Worm (Caenorhabditis elegans) whole organism, L4/young adult: Measurements from ENCODE around the gene kdp-1.

Experiments used
- W03F9.2 ChIP-seq: fragments of 150-350 bp; optimal IDR thresholded peaks from 2 replicates; lab custom pipeline; 2014; ENCODE audit warnings: missing biosample characterization, missing genetic modification characterization
- dao-5 ChIP-seq: sonication (generic microtip); optimal IDR thresholded peaks from 2 replicates; lab custom pipeline; 2016; ENCODE audit warnings: missing genotype, missing genetic modification characterization, moderate library complexity, missing compliant biosample characterization
- him-1 ChIP-seq: sonication (generic microtip); optimal IDR thresholded peaks from 2 replicates; lab custom pipeline; 2016; ENCODE audit warnings: missing genotype, missing genetic modification reagents, missing genetic modification characterization, missing compliant biosample characterization

- TF ChIP-seq dao-5 (no peak), him-1 (tag; lab: Kevin White, UChicago) (no peak), W03F9.2 (tag; lab: Kevin White, UChicago) (no peak)
Observed at ce11 chrIV:13300109-13300508, at the start of gene kdp-1.
